Fruit fly (Drosophila melanogaster) whole organism, embryonic: ENCODE measurements around the gene Snx21.
A peak's percentile ranks its signal among the peaks of the same experiment; 100 is the strongest.

ENCODE experiments used
- Abd-B ChIP-seq: fragments of 200-800 bp; sonication (Bioruptor generic); optimal IDR thresholded peaks from 2 replicates; lab custom pipeline; 2018; ENCODE audit warnings: missing biosample characterization, mild to moderate bottlenecking, missing genetic modification characterization, moderate library complexity
- Antp ChIP-seq: fragments of 200-800 bp; sonication (Bioruptor generic); optimal IDR thresholded peaks from 3 replicates; lab custom pipeline; 2016; ENCODE audit warnings: missing biosample characterization, missing genetic modification characterization
- B-H1 ChIP-seq: fragments of 200-800 bp; sonication (Bioruptor generic); IDR thresholded peaks from 3 replicates; pipeline ENCODE4 v1.3.6; 2022; ENCODE audit warnings: missing biosample characterization, missing genetic modification characterization
- Bdp1 ChIP-seq: fragments of 200-800 bp; sonication (Bioruptor generic); optimal IDR thresholded peaks from 3 replicates; lab custom pipeline; 2016; ENCODE audit warnings: missing biosample characterization, missing genetic modification characterization
- Bteb2 ChIP-seq: fragments of 200-800 bp; sonication (Bioruptor generic); optimal IDR thresholded peaks from 2 replicates; lab custom pipeline; 2016; ENCODE audit warnings: missing biosample characterization, missing genetic modification characterization
- CG1024 ChIP-seq: fragments of 200-800 bp; sonication (Bioruptor generic); IDR thresholded peaks from 2 replicates; pipeline ENCODE4 v1.3.6; 2022; ENCODE audit warnings: missing biosample characterization, missing genetic modification characterization
- CG11696 ChIP-seq: fragments of 200-800 bp; sonication (Bioruptor generic); IDR thresholded peaks from 2 replicates; pipeline ENCODE4 v1.3.6; 2022; ENCODE audit warnings: missing biosample characterization, missing genetic modification characterization
- CG12769 ChIP-seq: fragments of 200-800 bp; sonication (Bioruptor generic); optimal IDR thresholded peaks from 2 replicates; lab custom pipeline; 2019; ENCODE audit warnings: missing biosample characterization, mild to moderate bottlenecking, missing genetic modification characterization, moderate library complexity
- CG17186 ChIP-seq: fragments of 200-800 bp; sonication (Bioruptor generic); optimal IDR thresholded peaks from 3 replicates; lab custom pipeline; 2017; ENCODE audit warnings: missing biosample characterization, missing genetic modification reagents, missing genetic modification characterization
- CG18599 ChIP-seq: fragments of 200-800 bp; sonication (Bioruptor generic); optimal IDR thresholded peaks from 3 replicates; lab custom pipeline; 2017; ENCODE audit warnings: missing biosample characterization, missing genetic modification characterization, mild to moderate bottlenecking, moderate library complexity, missing genetic modification reagents
- CG31224 ChIP-seq: fragments of 200-800 bp; sonication (Bioruptor generic); IDR thresholded peaks from 2 replicates; pipeline ENCODE4 v1.3.6; 2022; ENCODE audit warnings: missing biosample characterization, missing genetic modification characterization
- CG3163 ChIP-seq: fragments of 200-800 bp; sonication (Bioruptor generic); optimal IDR thresholded peaks from 3 replicates; lab custom pipeline; 2016; ENCODE audit warnings: missing biosample characterization, missing genetic modification characterization
- CG33557 ChIP-seq: fragments of 200-800 bp; sonication (Bioruptor generic); optimal IDR thresholded peaks from 2 replicates; lab custom pipeline; 2019; ENCODE audit warnings: missing biosample characterization, mild to moderate bottlenecking, missing genetic modification characterization, moderate library complexity
- CG3995 ChIP-seq: fragments of 200-800 bp; sonication (Bioruptor generic); optimal IDR thresholded peaks from 3 replicates; lab custom pipeline; 2016; ENCODE audit warnings: missing biosample characterization, missing genetic modification characterization
- CG5180 ChIP-seq: fragments of 200-800 bp; sonication (Bioruptor generic); optimal IDR thresholded peaks from 3 replicates; lab custom pipeline; 2017; ENCODE audit warnings: missing biosample characterization, missing genetic modification characterization, mild to moderate bottlenecking, moderate library complexity, missing genetic modification reagents
- CG7928 ChIP-seq: fragments of 200-800 bp; sonication (Bioruptor generic); optimal IDR thresholded peaks from 2 replicates; lab custom pipeline; 2017; ENCODE audit warnings: missing biosample characterization, mild to moderate bottlenecking, missing genetic modification characterization
- CG7987 ChIP-seq: fragments of 200-800 bp; sonication (Bioruptor generic); optimal IDR thresholded peaks from 2 replicates; lab custom pipeline; 2018; ENCODE audit warnings: missing biosample characterization, mild to moderate bottlenecking, missing genetic modification characterization, moderate library complexity
- Camta ChIP-seq: fragments of 200-800 bp; sonication (Bioruptor generic); optimal IDR thresholded peaks from 2 replicates; lab custom pipeline; 2016; ENCODE audit warnings: missing biosample characterization, missing genetic modification characterization
- H2.0 ChIP-seq: fragments of 200-800 bp; sonication (Bioruptor generic); IDR thresholded peaks from 2 replicates; pipeline ENCODE4 v1.3.6; 2022; ENCODE audit warnings: missing biosample characterization, missing genetic modification characterization
- Hey ChIP-seq: fragments of 200-800 bp; sonication (Bioruptor generic); optimal IDR thresholded peaks from 3 replicates; lab custom pipeline; 2018; ENCODE audit warnings: missing biosample characterization, mild to moderate bottlenecking, missing genetic modification characterization
- Hr3 ChIP-seq: fragments of 200-800 bp; sonication (Bioruptor generic); optimal IDR thresholded peaks from 3 replicates; lab custom pipeline; 2016; ENCODE audit warnings: missing biosample characterization, missing genetic modification characterization
- Lim3 ChIP-seq: fragments of 200-800 bp; sonication (Bioruptor generic); IDR thresholded peaks from 2 replicates; pipeline ENCODE4 v1.3.6; 2022; ENCODE audit warnings: missing biosample characterization, missing genetic modification characterization
- Max ChIP-seq: fragments of 200-800 bp; sonication (Bioruptor generic); optimal IDR thresholded peaks from 2 replicates; lab custom pipeline; 2016; ENCODE audit warnings: missing biosample characterization, mild to moderate bottlenecking, missing genetic modification characterization
- Scr ChIP-seq: fragments of 200-800 bp; sonication (Bioruptor generic); IDR thresholded peaks from 2 replicates; pipeline ENCODE4 v1.3.6; 2022; ENCODE audit warnings: missing biosample characterization, missing genetic modification characterization; ENCODE audit not compliant: partially characterized antibody
- Trl ChIP-seq, 3 experiments: fragments of >200 bp in 2 of 3; fragments of 200-800 bp in 1 of 3; sonication (Bioruptor generic) in 1 of 3; optimal IDR thresholded peaks; 2 replicates in 1 of 3; 3 replicates in 2 of 3; lab custom pipeline; 2016 to 2017; ENCODE audit warnings: missing biosample characterization in 1 of 3, missing genetic modification characterization in 1 of 3
- ara ChIP-seq: fragments of 200-800 bp; sonication (Bioruptor generic); IDR thresholded peaks from 2 replicates; pipeline ENCODE4 v1.3.6; 2022; ENCODE audit warnings: missing biosample characterization, missing genetic modification characterization
- bigmax ChIP-seq: fragments of 200-800 bp; sonication (Bioruptor generic); optimal IDR thresholded peaks from 2 replicates; lab custom pipeline; 2018; ENCODE audit warnings: missing biosample characterization, mild to moderate bottlenecking, missing genetic modification characterization
- cg ChIP-seq: fragments of 200-800 bp; sonication (Bioruptor generic); optimal IDR thresholded peaks from 3 replicates; lab custom pipeline; 2019; ENCODE audit warnings: missing biosample characterization, mild to moderate bottlenecking, missing genetic modification characterization, moderate library complexity
- chif ChIP-seq, 2 experiments: fragments of 200-800 bp; sonication (Bioruptor generic); optimal IDR thresholded peaks; 3 replicates each; lab custom pipeline; 2016; ENCODE audit warnings: missing biosample characterization in 2 of 2, missing genetic modification characterization in 2 of 2
- chinmo ChIP-seq: fragments of 200-800 bp; sonication (Bioruptor generic); IDR thresholded peaks from 4 replicates; pipeline ENCODE4 v1.3.6; 2022; ENCODE audit warnings: missing biosample characterization, missing genetic modification characterization; ENCODE audit not compliant: partially characterized antibody
- ci ChIP-seq: fragments of 200-800 bp; sonication (Bioruptor generic); IDR thresholded peaks from 3 replicates; pipeline ENCODE4 v1.3.6; 2022; ENCODE audit warnings: missing biosample characterization, missing genetic modification characterization
- cwo ChIP-seq: fragments of 200-800 bp; sonication (Bioruptor generic); optimal IDR thresholded peaks from 3 replicates; lab custom pipeline; 2017; ENCODE audit warnings: missing biosample characterization, missing genetic modification characterization, mild to moderate bottlenecking, moderate library complexity, missing genetic modification reagents
- dimm ChIP-seq: fragments of 200-800 bp; sonication (Bioruptor generic); IDR thresholded peaks from 2 replicates; pipeline ENCODE4 v1.3.6; 2022; ENCODE audit warnings: missing biosample characterization, missing genetic modification characterization
- ftz-f1 ChIP-seq: fragments of 200-800 bp; sonication (Bioruptor generic); optimal IDR thresholded peaks from 2 replicates; lab custom pipeline; 2016; ENCODE audit warnings: missing biosample characterization, missing genetic modification characterization
- grau ChIP-seq: fragments of 200-800 bp; optimal IDR thresholded peaks from 3 replicates; lab custom pipeline; 2019; ENCODE audit warnings: missing biosample characterization, mild to moderate bottlenecking, missing genetic modification characterization, moderate library complexity
- grn ChIP-seq: fragments of 200-800 bp; sonication (Bioruptor generic); optimal IDR thresholded peaks from 3 replicates; lab custom pipeline; 2017; ENCODE audit warnings: missing biosample characterization, missing genetic modification characterization
- gsb-n ChIP-seq: fragments of 200-800 bp; sonication (Bioruptor generic); optimal IDR thresholded peaks from 3 replicates; lab custom pipeline; 2018; ENCODE audit warnings: missing biosample characterization, mild to moderate bottlenecking, missing genetic modification characterization
- kah ChIP-seq: fragments of 200-800 bp; sonication (Bioruptor generic); optimal IDR thresholded peaks from 2 replicates; lab custom pipeline; 2018; ENCODE audit warnings: missing biosample characterization, mild to moderate bottlenecking, missing genetic modification characterization
- kay ChIP-seq: fragments of 200-800 bp; sonication (Bioruptor generic); optimal IDR thresholded peaks from 2 replicates; lab custom pipeline; 2016; ENCODE audit warnings: missing biosample characterization, missing genetic modification characterization
- lab ChIP-seq: fragments of 200-800 bp; sonication (Bioruptor generic); optimal IDR thresholded peaks from 3 replicates; lab custom pipeline; 2017; ENCODE audit warnings: missing biosample characterization, missing genetic modification characterization, mild to moderate bottlenecking, moderate library complexity, missing genetic modification reagents
- mirr ChIP-seq: fragments of 200-800 bp; sonication (Bioruptor generic); optimal IDR thresholded peaks from 3 replicates; lab custom pipeline; 2018; ENCODE audit warnings: missing biosample characterization, mild to moderate bottlenecking, missing genetic modification characterization
- nau ChIP-seq: fragments of 200-800 bp; sonication (Bioruptor generic); optimal IDR thresholded peaks from 3 replicates; lab custom pipeline; 2017; ENCODE audit warnings: missing biosample characterization, mild to moderate bottlenecking, missing genetic modification characterization, missing genetic modification reagents
- nmo ChIP-seq: fragments of 200-800 bp; sonication (Bioruptor generic); optimal IDR thresholded peaks from 2 replicates; lab custom pipeline; 2018; ENCODE audit warnings: missing biosample characterization, mild to moderate bottlenecking, missing genetic modification characterization, moderate library complexity
- pb ChIP-seq: fragments of 200-800 bp; sonication (Bioruptor generic); optimal IDR thresholded peaks from 3 replicates; lab custom pipeline; 2016; ENCODE audit warnings: missing biosample characterization, missing genetic modification characterization
- salm ChIP-seq: fragments of 200-800 bp; sonication (Bioruptor generic); optimal IDR thresholded peaks from 2 replicates; lab custom pipeline; 2018; ENCODE audit warnings: missing biosample characterization, mild to moderate bottlenecking, missing genetic modification characterization
- sd ChIP-seq: fragments of 200-800 bp; sonication (Bioruptor generic); optimal IDR thresholded peaks from 3 replicates; lab custom pipeline; 2018; ENCODE audit warnings: missing biosample characterization, mild to moderate bottlenecking, missing genetic modification characterization, moderate library complexity
- sug ChIP-seq: fragments of 200-800 bp; optimal IDR thresholded peaks from 2 replicates; lab custom pipeline; 2019; ENCODE audit warnings: missing biosample characterization, mild to moderate bottlenecking, missing genetic modification characterization, moderate library complexity
- tin ChIP-seq: fragments of 200-800 bp; sonication (Bioruptor generic); optimal IDR thresholded peaks from 3 replicates; lab custom pipeline; 2016; ENCODE audit warnings: missing biosample characterization, missing genetic modification characterization
- twi ChIP-seq: fragments of 200-800 bp; optimal IDR thresholded peaks from 2 replicates; lab custom pipeline; 2019; ENCODE audit warnings: missing biosample characterization, mild to moderate bottlenecking, missing genetic modification characterization, moderate library complexity

The Snx21 gene

DNA sequence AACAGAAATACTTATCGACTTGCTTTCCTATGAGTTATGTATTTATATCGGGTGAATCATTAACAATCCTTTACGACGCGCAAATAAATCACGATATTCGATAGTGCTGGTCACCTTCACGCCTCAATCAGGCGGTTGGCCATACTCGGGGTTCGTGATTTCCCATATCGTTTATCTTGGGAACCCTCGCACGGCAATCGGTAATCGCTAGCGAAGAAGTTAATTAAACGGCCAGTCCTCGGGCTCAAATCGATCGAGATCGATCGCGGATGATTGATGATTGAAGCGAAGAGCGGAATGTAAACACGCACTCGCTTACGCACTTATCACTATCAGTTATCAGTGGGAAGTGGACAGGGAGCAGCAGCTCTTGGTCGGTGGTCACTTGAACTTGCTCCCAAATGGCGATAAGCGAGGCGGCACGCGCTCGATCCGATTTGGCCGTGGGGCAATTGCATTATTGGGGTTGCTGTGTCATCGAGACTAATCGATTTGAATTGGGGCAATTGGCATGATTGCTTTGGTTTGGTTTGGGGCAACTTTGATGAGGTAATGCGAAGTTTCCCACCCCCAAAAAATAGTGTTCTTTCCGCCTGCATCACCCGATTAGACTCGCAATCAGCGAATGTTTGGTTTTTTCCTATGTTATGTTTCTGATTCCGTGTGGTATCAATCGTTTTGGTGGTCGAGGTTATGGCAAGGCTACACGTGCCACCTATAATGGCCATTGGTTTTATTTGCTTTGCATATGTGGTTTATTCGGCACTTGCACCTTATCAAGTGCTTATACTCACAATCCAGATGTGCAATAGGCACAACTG lies 35.7 kb upstream of the Snx21 start:
- TF ChIP-seq chinmo (GFP tag; lab: Robert Waterston, UW) (0 out of 4 replicates have a peak, but pooled peaks have one; percentile 45), CG18599 (peak; percentile 44), Abd-B (no peak), nau (GFP tag; lab: Kevin White, UChicago) (no peak), CG11696 (GFP tag; lab: Robert Waterston, UW) (no peak), salm (tag; lab: Kevin White, UChicago) (no peak), Trl (optimal IDR thresholded peaks at IDR 0.05; lab: Kevin White, UChicago) (no peak), Trl (GFP tag; optimal IDR thresholded peaks at IDR 0.05; lab: Kevin White, UChicago) (no peak), CG12769 (tag; lab: Kevin White, UChicago) (peak; percentile 47), CG31224 (no peak), sug (tag; lab: Kevin White, UChicago) (peak; percentile 86), ftz-f1 (GFP tag; lab: Kevin White, UChicago) (peak; percentile 41), twi (tag; lab: Kevin White, UChicago) (no peak), CG7928 (no peak), tin (GFP tag; lab: Kevin White, UChicago) (no peak), Bdp1 (no peak), kay (GFP tag; lab: Kevin White, UChicago) (no peak), mirr (peak; percentile 86), CG7987 (GFP tag; lab: Kevin White, UChicago) (peak; percentile 82), pb (no peak), gsb-n (tag; lab: Kevin White, UChicago) (no peak), Lim3 (GFP tag; lab: Robert Waterston, UW) (peak; percentile 63; the same call in 1 of the 2 replicates), Antp (GFP tag; lab: Kevin White, UChicago) (no peak), Scr (GFP tag; lab: Robert Waterston, UW) (no peak), Max (GFP tag; lab: Kevin White, UChicago) (no peak), grn (GFP tag; lab: Kevin White, UChicago) (peak; percentile 98), Bteb2 (GFP tag; lab: Kevin White, UChicago) (no peak), grau (no peak), CG1024 (GFP tag; lab: Robert Waterston, UW) (no peak), CG5180 (GFP tag; lab: Kevin White, UChicago) (peak; percentile 11), bigmax (GFP tag; lab: Kevin White, UChicago) (no peak), dimm (no peak), lab (GFP tag; lab: Kevin White, UChicago) (peak; percentile 90), Hr3 (no peak), ci (GFP tag; lab: Robert Waterston, UW) (no peak), Hey (tag; lab: Kevin White, UChicago) (peak; percentile 83), cwo (GFP tag; lab: Kevin White, UChicago) (peak; percentile 83), sd (tag; lab: Kevin White, UChicago) (peak; percentile 70), Camta (no peak), CG17186 (no peak), CG33557 (no peak), cg (GFP tag; lab: Kevin White, UChicago) (no peak), kah (GFP tag; lab: Kevin White, UChicago) (no peak), CG3995 (GFP tag; lab: Kevin White, UChicago) (peak; percentile 66), CG3163 (GFP tag; lab: Kevin White, UChicago) (no peak), nmo (GFP tag; lab: Kevin White, UChicago) (no peak), chif (GFP tag; optimal IDR thresholded peaks at IDR 0.05; lab: Kevin White, UChicago) (no peak), ara (no peak), B-H1 (GFP tag; lab: Robert Waterston, UW) (no peak), H2.0 (GFP tag; lab: Robert Waterston, UW) (no peak)
